Fruit fly (Drosophila melanogaster) whole organism, embryonic: ENCODE results near the gene CG16903.

ENCODE experiments used
- BEAF-32 ChIP-seq: fragments of 200-800 bp; sonication (Bioruptor generic); optimal IDR thresholded peaks from 3 replicates; lab custom pipeline; 2017; ENCODE audit warnings: missing biosample characterization, missing genetic modification characterization, mild to moderate bottlenecking, moderate library complexity, missing genetic modification reagents
- BtbVII ChIP-seq: fragments of 200-800 bp; sonication (Bioruptor generic); optimal IDR thresholded peaks from 3 replicates; lab custom pipeline; 2017; ENCODE audit warnings: missing biosample characterization, mild to moderate bottlenecking, missing genetic modification characterization
- C15 ChIP-seq: fragments of 200-800 bp; sonication (Bioruptor generic); IDR thresholded peaks from 3 replicates; pipeline ENCODE4 v1.3.6; 2022; ENCODE audit warnings: missing biosample characterization, missing genetic modification characterization
- CG10147 ChIP-seq: fragments of 200-800 bp; sonication (Bioruptor generic); optimal IDR thresholded peaks from 2 replicates; lab custom pipeline; 2019; ENCODE audit warnings: missing biosample characterization, mild to moderate bottlenecking, missing genetic modification characterization, moderate library complexity
- CG10543 ChIP-seq: fragments of 200-800 bp; sonication (Bioruptor generic); optimal IDR thresholded peaks from 3 replicates; lab custom pipeline; 2017; ENCODE audit warnings: missing biosample characterization, mild to moderate bottlenecking, missing genetic modification characterization, moderate library complexity
- CG10654 ChIP-seq: fragments of 200-800 bp; sonication (Bioruptor generic); optimal IDR thresholded peaks from 2 replicates; lab custom pipeline; 2016; ENCODE audit warnings: missing biosample characterization, missing genetic modification characterization
- CG11093 ChIP-seq: fragments of 200-800 bp; sonication (Bioruptor generic); IDR thresholded peaks from 3 replicates; pipeline ENCODE4 v1.3.6; 2022; ENCODE audit warnings: missing biosample characterization, missing genetic modification characterization
- CG11560 ChIP-seq: fragments of 200-800 bp; sonication (Bioruptor generic); IDR thresholded peaks from 3 replicates; pipeline ENCODE4 v1.3.6; 2022; ENCODE audit warnings: missing biosample characterization, missing genetic modification characterization
- CG14050 ChIP-seq: fragments of 200-800 bp; sonication (Bioruptor generic); IDR thresholded peaks from 3 replicates; pipeline ENCODE4 v1.3.6; 2022; ENCODE audit warnings: missing biosample characterization, missing genetic modification characterization
- CG14710 ChIP-seq: fragments of 200-800 bp; sonication (Bioruptor generic); optimal IDR thresholded peaks from 3 replicates; lab custom pipeline; 2019; ENCODE audit warnings: missing biosample characterization, mild to moderate bottlenecking, missing genetic modification characterization, moderate library complexity
- CG1647 ChIP-seq: fragments of 200-800 bp; sonication (Bioruptor generic); optimal IDR thresholded peaks from 3 replicates; lab custom pipeline; 2016; ENCODE audit warnings: missing biosample characterization, missing genetic modification characterization
- CG16815 ChIP-seq: fragments of 200-800 bp; sonication (Bioruptor generic); optimal IDR thresholded peaks from 3 replicates; lab custom pipeline; 2017; ENCODE audit warnings: missing biosample characterization, mild to moderate bottlenecking, missing genetic modification characterization
- CG18619 ChIP-seq: fragments of 200-800 bp; sonication (Bioruptor generic); optimal IDR thresholded peaks from 3 replicates; lab custom pipeline; 2017; ENCODE audit warnings: missing biosample characterization, mild to moderate bottlenecking, missing genetic modification characterization
- CG2120 ChIP-seq: fragments of 200-800 bp; sonication (Bioruptor generic); optimal IDR thresholded peaks from 3 replicates; lab custom pipeline; 2016; ENCODE audit warnings: missing biosample characterization, missing genetic modification characterization
- CG2678 ChIP-seq: fragments of 200-800 bp; sonication (Bioruptor generic); optimal IDR thresholded peaks from 3 replicates; lab custom pipeline; 2019; ENCODE audit warnings: missing biosample characterization, mild to moderate bottlenecking, missing genetic modification characterization, moderate library complexity
- CG33557 ChIP-seq: fragments of 200-800 bp; sonication (Bioruptor generic); optimal IDR thresholded peaks from 2 replicates; lab custom pipeline; 2019; ENCODE audit warnings: missing biosample characterization, mild to moderate bottlenecking, missing genetic modification characterization, moderate library complexity
- CG34224 ChIP-seq: fragments of 200-800 bp; sonication (Bioruptor generic); IDR thresholded peaks from 3 replicates; pipeline ENCODE4 v1.3.6; 2022; ENCODE audit warnings: missing biosample characterization, missing genetic modification characterization; ENCODE audit not compliant: partially characterized antibody
- CG4730 ChIP-seq: fragments of 200-800 bp; sonication (Bioruptor generic); IDR thresholded peaks from 2 replicates; pipeline ENCODE4 v1.3.6; 2022; ENCODE audit warnings: missing biosample characterization, missing genetic modification characterization
- CG7963 ChIP-seq: fragments of 200-800 bp; sonication (Bioruptor generic); IDR thresholded peaks from 3 replicates; pipeline ENCODE4 v1.3.6; 2022; ENCODE audit warnings: missing biosample characterization, missing genetic modification characterization; ENCODE audit not compliant: partially characterized antibody
- CG8924 ChIP-seq: fragments of 200-800 bp; optimal IDR thresholded peaks from 3 replicates; lab custom pipeline; 2019; ENCODE audit warnings: missing biosample characterization, mild to moderate bottlenecking, missing genetic modification characterization, moderate library complexity
- CkIIα-i1 ChIP-seq: fragments of 200-800 bp; sonication (Bioruptor generic); IDR thresholded peaks from 2 replicates; pipeline ENCODE4 v1.3.6; 2022; ENCODE audit warnings: missing biosample characterization, missing genetic modification characterization
- Doc2 ChIP-seq: fragments of 200-800 bp; sonication (Bioruptor generic); IDR thresholded peaks from 2 replicates; pipeline ENCODE4 v1.3.6; 2022; ENCODE audit warnings: missing biosample characterization, missing genetic modification characterization
- E2f1 ChIP-seq: fragments of 200-800 bp; sonication (Bioruptor generic); IDR thresholded peaks from 2 replicates; pipeline ENCODE4 v1.3.6; 2022; ENCODE audit warnings: missing biosample characterization, missing genetic modification characterization
- GATAe ChIP-seq: fragments of 200-800 bp; sonication (Bioruptor generic); conservative IDR thresholded peaks from 2 replicates; pipeline ENCODE4 v1.3.6; 2022; ENCODE audit warnings: missing biosample characterization, missing genetic modification characterization
- Gug ChIP-seq: fragments of 200-800 bp; sonication (Bioruptor generic); IDR thresholded peaks from 4 replicates; pipeline ENCODE4 v1.3.6; 2022; ENCODE audit warnings: missing biosample characterization, missing genetic modification characterization
- H15 ChIP-seq: fragments of 200-800 bp; sonication (Bioruptor generic); IDR thresholded peaks from 3 replicates; pipeline ENCODE4 v1.3.6; 2022; ENCODE audit warnings: missing biosample characterization, missing genetic modification characterization
- H2.0 ChIP-seq: fragments of 200-800 bp; sonication (Bioruptor generic); IDR thresholded peaks from 2 replicates; pipeline ENCODE4 v1.3.6; 2022; ENCODE audit warnings: missing biosample characterization, missing genetic modification characterization
- HHEX ChIP-seq: fragments of 200-800 bp; sonication (Bioruptor generic); optimal IDR thresholded peaks from 3 replicates; lab custom pipeline; 2017; ENCODE audit warnings: missing biosample characterization, mild to moderate bottlenecking, missing genetic modification characterization, missing genetic modification reagents
- Hand ChIP-seq: fragments of 200-800 bp; sonication (Bioruptor generic); optimal IDR thresholded peaks from 2 replicates; lab custom pipeline; 2017; ENCODE audit warnings: mild to moderate bottlenecking, missing biosample characterization, missing genetic modification reagents, missing genetic modification characterization
- Hey ChIP-seq: fragments of 200-800 bp; sonication (Bioruptor generic); optimal IDR thresholded peaks from 3 replicates; lab custom pipeline; 2018; ENCODE audit warnings: missing biosample characterization, mild to moderate bottlenecking, missing genetic modification characterization
- NK7.1 ChIP-seq: fragments of 200-800 bp; sonication (Bioruptor generic); optimal IDR thresholded peaks from 3 replicates; lab custom pipeline; 2016; ENCODE audit warnings: missing biosample characterization, missing genetic modification characterization
- Oaz ChIP-seq: fragments of 200-800 bp; sonication (Bioruptor generic); IDR thresholded peaks from 2 replicates; pipeline ENCODE4 v1.3.6; 2022; ENCODE audit warnings: missing biosample characterization, missing genetic modification characterization
- ab ChIP-seq: fragments of 200-800 bp; sonication (Bioruptor generic); optimal IDR thresholded peaks from 2 replicates; lab custom pipeline; 2016; ENCODE audit warnings: missing biosample characterization, missing genetic modification characterization
- btn ChIP-seq: fragments of 200-800 bp; sonication (Bioruptor generic); optimal IDR thresholded peaks from 2 replicates; lab custom pipeline; 2016; ENCODE audit warnings: missing biosample characterization, missing genetic modification characterization
- caup ChIP-seq: fragments of 200-800 bp; sonication (Bioruptor generic); optimal IDR thresholded peaks from 3 replicates; lab custom pipeline; 2017; ENCODE audit warnings: missing biosample characterization, mild to moderate bottlenecking, missing genetic modification characterization, moderate library complexity; ENCODE audit not compliant: severe bottlenecking
- dan ChIP-seq: fragments of 200-800 bp; sonication (Bioruptor generic); IDR thresholded peaks from 2 replicates; pipeline ENCODE4 v1.3.6; 2022; ENCODE audit warnings: missing biosample characterization, missing genetic modification characterization
- esg ChIP-seq: fragments of 200-800 bp; sonication (Bioruptor generic); conservative IDR thresholded peaks from 2 replicates; pipeline ENCODE4 v1.3.6; 2022; ENCODE audit warnings: missing biosample characterization, missing genetic modification characterization
- gem ChIP-seq: fragments of 200-800 bp; sonication (Bioruptor generic); optimal IDR thresholded peaks from 2 replicates; lab custom pipeline; 2019; ENCODE audit warnings: missing biosample characterization, mild to moderate bottlenecking, missing genetic modification characterization, moderate library complexity
- ham ChIP-seq: fragments of 200-800 bp; sonication (Bioruptor generic); IDR thresholded peaks from 2 replicates; pipeline ENCODE4 v1.3.6; 2022; ENCODE audit warnings: missing biosample characterization, missing genetic modification characterization
- ind ChIP-seq: fragments of 200-800 bp; sonication (Bioruptor generic); optimal IDR thresholded peaks from 3 replicates; lab custom pipeline; 2016; ENCODE audit warnings: missing biosample characterization, missing genetic modification characterization
- jigr1 ChIP-seq: fragments of 200-800 bp; sonication (Bioruptor generic); IDR thresholded peaks from 3 replicates; pipeline ENCODE4 v1.3.6; 2022; ENCODE audit warnings: missing biosample characterization, missing genetic modification characterization
- kah ChIP-seq: fragments of 200-800 bp; sonication (Bioruptor generic); optimal IDR thresholded peaks from 2 replicates; lab custom pipeline; 2018; ENCODE audit warnings: missing biosample characterization, mild to moderate bottlenecking, missing genetic modification characterization
- mld ChIP-seq: fragments of 200-800 bp; sonication (Bioruptor generic); IDR thresholded peaks from 3 replicates; pipeline ENCODE4 v1.3.6; 2022; ENCODE audit warnings: missing biosample characterization, missing genetic modification characterization; ENCODE audit not compliant: partially characterized antibody
- p53 ChIP-seq: fragments of 200-800 bp; sonication (Bioruptor generic); optimal IDR thresholded peaks from 2 replicates; lab custom pipeline; 2016; ENCODE audit warnings: missing biosample characterization, missing genetic modification characterization
- pho ChIP-seq: fragments of 200-800 bp; sonication (Bioruptor generic); optimal IDR thresholded peaks from 2 replicates; lab custom pipeline; 2016; ENCODE audit warnings: missing biosample characterization, missing genetic modification characterization
- ranshi ChIP-seq: fragments of 200-800 bp; sonication (Bioruptor generic); IDR thresholded peaks from 2 replicates; pipeline ENCODE4 v1.3.6; 2022; ENCODE audit warnings: missing biosample characterization, missing genetic modification characterization
- salm ChIP-seq: fragments of 200-800 bp; sonication (Bioruptor generic); optimal IDR thresholded peaks from 2 replicates; lab custom pipeline; 2018; ENCODE audit warnings: missing biosample characterization, mild to moderate bottlenecking, missing genetic modification characterization
- sens ChIP-seq: fragments of 200-800 bp; sonication (Bioruptor generic); peaks from one replicate; lab custom pipeline; 2016; ENCODE audit warnings: missing biosample characterization, missing genetic modification characterization
- sisA ChIP-seq: fragments of 200-800 bp; sonication (Bioruptor generic); IDR thresholded peaks from 2 replicates; pipeline ENCODE4 v1.3.6; 2022; ENCODE audit warnings: missing biosample characterization, missing genetic modification characterization
- slp2 ChIP-seq: fragments of 200-800 bp; sonication (Bioruptor generic); optimal IDR thresholded peaks from 2 replicates; lab custom pipeline; 2016; ENCODE audit warnings: missing biosample characterization, missing genetic modification characterization
- tx ChIP-seq: fragments of 200-800 bp; sonication (Bioruptor generic); optimal IDR thresholded peaks from 2 replicates; lab custom pipeline; 2016; ENCODE audit warnings: missing biosample characterization, missing genetic modification characterization
- yki ChIP-seq: fragments of >200 bp; optimal IDR thresholded peaks from 3 replicates; lab custom pipeline; 2018
- zen2 ChIP-seq: fragments of 200-800 bp; sonication (Bioruptor generic); IDR thresholded peaks from 3 replicates; pipeline ENCODE4 v1.3.6; 2022; ENCODE audit warnings: missing biosample characterization, missing genetic modification characterization; ENCODE audit not compliant: partially characterized antibody

CG16903 gene

DNA sequence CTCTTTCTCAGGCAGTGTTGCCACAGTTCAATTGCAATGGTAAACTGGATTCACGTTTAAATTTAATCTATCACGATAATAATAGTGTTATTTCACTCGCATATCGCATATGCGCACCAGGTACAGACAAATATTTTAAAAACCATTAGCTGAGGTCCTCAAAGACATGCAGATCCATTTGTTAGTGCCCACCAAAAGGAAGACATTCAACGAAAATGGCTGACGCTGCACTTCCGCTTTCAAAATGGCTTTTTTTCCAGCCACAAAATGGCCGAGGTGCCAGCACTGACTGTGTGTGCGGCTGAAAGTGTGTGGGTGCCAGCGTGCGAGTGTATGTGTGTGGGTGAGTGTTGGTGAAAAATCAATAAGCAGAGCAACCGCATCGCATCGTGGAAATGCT is 19.1 kb downstream of the CG16903 start (continued):
- TF ChIP-seq CG10543 (GFP tag; lab: Kevin White, UChicago), result peak; percentile 39
- no peak for TF ChIP-seq pho
- no peak for TF ChIP-seq tx (GFP tag; lab: Kevin White, UChicago)
- peak; percentile 19 for TF ChIP-seq CG10147 (GFP tag; lab: Kevin White, UChicago)
- peak; percentile 60 for TF ChIP-seq CG33557 (GFP tag; lab: Kevin White, UChicago)
- TF ChIP-seq CG1647 (GFP tag; lab: Kevin White, UChicago), result no peak
- no peak for TF ChIP-seq ind (GFP tag; lab: Kevin White, UChicago)
- no peak for TF ChIP-seq Doc2 (GFP tag; lab: Robert Waterston, UW)
- no peak for TF ChIP-seq CG16815 (GFP tag; lab: Kevin White, UChicago)
- TF ChIP-seq ranshi (GFP tag; lab: Robert Waterston, UW), result peak; percentile 50
- TF ChIP-seq Hand, result no peak
- TF ChIP-seq CG2120 (GFP tag; lab: Kevin White, UChicago), result no peak
- TF ChIP-seq sisA, result no peak
- TF ChIP-seq CkIIα-i1 (GFP tag; lab: Robert Waterston, UW), result no peak
- TF ChIP-seq zen2, result no peak
- no peak for TF ChIP-seq dan (GFP tag; lab: Robert Waterston, UW)
- no peak for TF ChIP-seq slp2
- TF ChIP-seq caup (GFP tag; lab: Kevin White, UChicago), result peak; percentile 48
- peak; percentile 65 for TF ChIP-seq CG2678 (tag; lab: Kevin White, UChicago)
- no peak for TF ChIP-seq NK7.1
- TF ChIP-seq CG14710 (tag; lab: Kevin White, UChicago), result peak; percentile 55
- TF ChIP-seq CG11093 (GFP tag; lab: Robert Waterston, UW), result no peak
- no peak for TF ChIP-seq H2.0 (GFP tag; lab: Robert Waterston, UW)
- no peak for TF ChIP-seq BEAF-32
- TF ChIP-seq CG11560 (tag; lab: Robert Waterston, UW), result no peak
- TF ChIP-seq CG18619 (GFP tag; lab: Kevin White, UChicago), result peak; percentile 34
- TF ChIP-seq CG14050 (GFP tag; lab: Robert Waterston, UW), result no peak
- TF ChIP-seq sens (GFP tag; lab: Kevin White, UChicago), result peak; percentile 84
- peak; percentile 31 for TF ChIP-seq HHEX
- no peak for TF ChIP-seq mld (GFP tag; lab: Robert Waterston, UW)
- TF ChIP-seq ab (GFP tag; lab: Kevin White, UChicago), result no peak
- TF ChIP-seq CG7963, result no peak
- no peak for TF ChIP-seq esg (GFP tag; lab: Robert Waterston, UW)
- TF ChIP-seq ham (GFP tag; lab: Robert Waterston, UW), result no peak
- TF ChIP-seq C15 (GFP tag; lab: Robert Waterston, UW), result no peak
- TF ChIP-seq CG8924 (tag; lab: Kevin White, UChicago), result peak; percentile 40
- TF ChIP-seq yki (lab: Kevin White, UChicago), result no peak
- no peak for TF ChIP-seq CG34224
- TF ChIP-seq GATAe (GFP tag; lab: Robert Waterston, UW), result no peak
- TF ChIP-seq p53 (GFP tag; lab: Kevin White, UChicago), result no peak
- no peak for TF ChIP-seq gem (tag; lab: Kevin White, UChicago)
- no peak for TF ChIP-seq jigr1 (GFP tag; lab: Robert Waterston, UW)
- TF ChIP-seq BtbVII (GFP tag; lab: Kevin White, UChicago), result peak; percentile 36
- no peak for TF ChIP-seq Gug
- TF ChIP-seq CG4730 (GFP tag; lab: Robert Waterston, UW), result no peak
- TF ChIP-seq Hey (tag; lab: Kevin White, UChicago), result no peak
- TF ChIP-seq salm (tag; lab: Kevin White, UChicago), result no peak
- no peak for TF ChIP-seq H15
- no peak for TF ChIP-seq Oaz (GFP tag; lab: Robert Waterston, UW)
- TF ChIP-seq E2f1 (GFP tag; lab: Robert Waterston, UW), result no peak
- no peak for TF ChIP-seq CG10654
- TF ChIP-seq kah (GFP tag; lab: Kevin White, UChicago), result peak; percentile 36
- TF ChIP-seq btn (GFP tag; lab: Kevin White, UChicago), result no peak
